Worm (Caenorhabditis elegans) whole organism, young adult: ENCODE results near the gene slo-1.

Experiments used
- B0261.1 ChIP-seq: sonication (generic microtip); optimal IDR thresholded peaks from 2 replicates; lab custom pipeline; 2016; ENCODE audit warnings: mild to moderate bottlenecking, missing genetic modification characterization, moderate library complexity, missing compliant biosample characterization
- C06A6.2 ChIP-seq: fragments of 200-800 bp; sonication (Bioruptor generic); conservative IDR thresholded peaks from 2 replicates; pipeline ENCODE4 v1.3.6; 2022; ENCODE audit warnings: missing genetic modification characterization, missing compliant biosample characterization
- D2030.7 ChIP-seq: fragments of 200-800 bp; sonication (Bioruptor generic); IDR thresholded peaks from 2 replicates; pipeline ENCODE4 v1.3.6; 2022; ENCODE audit warnings: missing genetic modification reagents, missing genetic modification characterization, missing compliant biosample characterization
- F23B12.7 ChIP-seq: sonication (generic microtip); optimal IDR thresholded peaks from 2 replicates; lab custom pipeline; 2017; ENCODE audit warnings: missing genetic modification characterization, mild to moderate bottlenecking, missing compliant biosample characterization, antibody characterized with exemption, moderate library complexity; ENCODE audit not compliant: insufficient read depth
- F33H1.4 ChIP-seq: fragments of 200-800 bp; sonication (Bioruptor generic); IDR thresholded peaks from 2 replicates; pipeline ENCODE4 v1.3.6; 2022; ENCODE audit warnings: missing genetic modification reagents, missing genetic modification characterization, missing compliant biosample characterization
- F49E8.2 ChIP-seq: sonication (generic microtip); optimal IDR thresholded peaks from 3 replicates; lab custom pipeline; 2017; ENCODE audit warnings: missing genetic modification characterization, mild to moderate bottlenecking, missing compliant biosample characterization, antibody characterized with exemption, moderate library complexity; ENCODE audit not compliant: insufficient read depth
- F55B11.4 ChIP-seq: sonication (generic microtip); optimal IDR thresholded peaks from 2 replicates; lab custom pipeline; 2016; ENCODE audit warnings: missing compliant biosample characterization, missing genetic modification characterization, borderline replicate concordance; ENCODE audit not compliant: insufficient read depth
- F57A8.1 ChIP-seq: fragments of 200-800 bp; sonication (Bioruptor generic); optimal IDR thresholded peaks from 2 replicates; lab custom pipeline; 2018; ENCODE audit warnings: mild to moderate bottlenecking, missing genetic modification characterization, moderate library complexity, missing compliant biosample characterization
- F57C9.4 ChIP-seq: sonication (generic microtip); optimal IDR thresholded peaks from 2 replicates; lab custom pipeline; 2017; ENCODE audit warnings: mild to moderate bottlenecking, missing genetic modification characterization, missing compliant biosample characterization
- Y56A3A.18 ChIP-seq: fragments of 200-800 bp; sonication (Bioruptor generic); IDR thresholded peaks from 2 replicates; pipeline ENCODE4 v1.3.6; 2022; ENCODE audit warnings: missing genetic modification reagents, missing genetic modification characterization, missing compliant biosample characterization
- Y95B8A.8 ChIP-seq: fragments of 200-800 bp; sonication (Bioruptor generic); IDR thresholded peaks from 2 replicates; pipeline ENCODE4 v1.3.6; 2022; ENCODE audit warnings: missing genetic modification reagents, missing genetic modification characterization, missing compliant biosample characterization
- akir-1 ChIP-seq: fragments of 200-800 bp; sonication (Bioruptor generic); optimal IDR thresholded peaks from 2 replicates; lab custom pipeline; 2018; ENCODE audit warnings: mild to moderate bottlenecking, missing genetic modification characterization, moderate library complexity, missing compliant biosample characterization
- aptf-3 ChIP-seq: fragments of 200-800 bp; sonication (Bioruptor generic); IDR thresholded peaks from 2 replicates; pipeline ENCODE4 v1.3.6; 2022; ENCODE audit warnings: missing genetic modification characterization, missing compliant biosample characterization
- attf-3 ChIP-seq: fragments of 200-800 bp; sonication (Bioruptor generic); conservative IDR thresholded peaks from 2 replicates; pipeline ENCODE4 v1.3.6; 2022; ENCODE audit warnings: missing genetic modification reagents, missing genetic modification characterization, missing compliant biosample characterization
- bed-1 ChIP-seq: fragments of 200-800 bp; sonication (Bioruptor generic); IDR thresholded peaks from 2 replicates; pipeline ENCODE4 v1.3.6; 2022; ENCODE audit warnings: missing genetic modification reagents, missing genetic modification characterization, missing compliant biosample characterization
- cebp-1 ChIP-seq, 2 experiments: fragments of 200-800 bp in 1 of 2; sonication (Bioruptor generic) in 1 of 2; sonication (generic microtip) in 1 of 2; IDR thresholded peaks in 1 of 2; optimal IDR thresholded peaks in 1 of 2; 2 replicates each; pipeline versions ENCODE4 v1.3.6 to Lab custom; 2017 to 2022; ENCODE audit warnings: missing compliant biosample characterization in 2 of 2, missing genetic modification characterization in 2 of 2, mild to moderate bottlenecking in 1 of 2, missing genetic modification reagents in 1 of 2, moderate library complexity in 1 of 2
- cebp-2 ChIP-seq: fragments of 200-800 bp; sonication (Bioruptor generic); IDR thresholded peaks from 2 replicates; pipeline ENCODE4 v1.3.6; 2022; ENCODE audit warnings: missing genetic modification characterization, missing compliant biosample characterization
- ceh-27 ChIP-seq: fragments of 200-800 bp; sonication (Bioruptor generic); optimal IDR thresholded peaks from 2 replicates; lab custom pipeline; 2018; ENCODE audit warnings: mild to moderate bottlenecking, missing genetic modification characterization, moderate library complexity, missing compliant biosample characterization
- ceh-79 ChIP-seq: sonication (generic microtip); optimal IDR thresholded peaks from 2 replicates; lab custom pipeline; 2017; ENCODE audit warnings: mild to moderate bottlenecking, missing genetic modification characterization, missing compliant biosample characterization
- dpff-1 ChIP-seq: sonication (generic microtip); optimal IDR thresholded peaks from 2 replicates; lab custom pipeline; 2017; ENCODE audit warnings: mild to moderate bottlenecking, missing genetic modification characterization, missing compliant biosample characterization
- ets-4 ChIP-seq: fragments of 200-800 bp; sonication (Bioruptor generic); optimal IDR thresholded peaks from 2 replicates; lab custom pipeline; 2018; ENCODE audit warnings: mild to moderate bottlenecking, missing genetic modification characterization, missing compliant biosample characterization
- fkh-3 ChIP-seq: sonication (generic microtip); optimal IDR thresholded peaks from 2 replicates; lab custom pipeline; 2016; ENCODE audit warnings: mild to moderate bottlenecking, missing genetic modification characterization, missing compliant biosample characterization
- hlh-26 ChIP-seq: fragments of 200-800 bp; sonication (Bioruptor generic); conservative IDR thresholded peaks from 2 replicates; pipeline ENCODE4 v1.3.6; 2022; ENCODE audit warnings: missing genetic modification reagents, missing genetic modification characterization, missing compliant biosample characterization
- hmg-1.2 ChIP-seq: fragments of 200-800 bp; sonication (Bioruptor generic); IDR thresholded peaks from 2 replicates; pipeline ENCODE4 v1.3.6; 2022; ENCODE audit warnings: missing genetic modification reagents, missing genetic modification characterization, missing compliant biosample characterization
- hmg-20 ChIP-seq: fragments of 200-800 bp; sonication (Bioruptor generic); IDR thresholded peaks from 2 replicates; pipeline ENCODE4 v1.3.6; 2022; ENCODE audit warnings: missing genetic modification reagents, missing genetic modification characterization, missing compliant biosample characterization
- hrde-1 ChIP-seq: sonication (generic microtip); optimal IDR thresholded peaks from 2 replicates; lab custom pipeline; 2016; ENCODE audit warnings: missing genetic modification characterization, mild to moderate bottlenecking, missing compliant biosample characterization, moderate library complexity, missing genotype, missing genetic modification reagents, borderline replicate concordance
- lag-1 ChIP-seq: fragments of 200-800 bp; sonication (Bioruptor generic); IDR thresholded peaks from 2 replicates; pipeline ENCODE4 v1.3.6; 2022; ENCODE audit warnings: missing genetic modification reagents, missing genetic modification characterization, missing compliant biosample characterization
- lin-40 ChIP-seq: sonication (generic microtip); optimal IDR thresholded peaks from 2 replicates; lab custom pipeline; 2016; ENCODE audit warnings: missing genetic modification characterization, mild to moderate bottlenecking, missing compliant biosample characterization, missing genotype, missing genetic modification reagents
- lir-1 ChIP-seq: fragments of 200-800 bp; sonication (Bioruptor generic); conservative IDR thresholded peaks from 2 replicates; pipeline ENCODE4 v1.3.6; 2022; ENCODE audit warnings: missing genetic modification reagents, missing genetic modification characterization, missing compliant biosample characterization
- lsl-1 ChIP-seq: fragments of 200-800 bp; sonication (Bioruptor generic); optimal IDR thresholded peaks from 2 replicates; lab custom pipeline; 2018; ENCODE audit warnings: mild to moderate bottlenecking, missing genetic modification characterization, moderate library complexity, missing compliant biosample characterization
- mcd-1 ChIP-seq: fragments of 200-800 bp; sonication (Bioruptor generic); IDR thresholded peaks from 2 replicates; pipeline ENCODE4 v1.3.6; 2022; ENCODE audit warnings: missing genetic modification reagents, missing genetic modification characterization, missing compliant biosample characterization
- nfya-2 ChIP-seq: fragments of 200-800 bp; sonication (Bioruptor generic); IDR thresholded peaks from 2 replicates; pipeline ENCODE4 v1.3.6; 2022; ENCODE audit warnings: missing genetic modification reagents, missing genetic modification characterization, missing compliant biosample characterization
- nfyb-1 ChIP-seq: fragments of 200-800 bp; sonication (Bioruptor generic); IDR thresholded peaks from 2 replicates; pipeline ENCODE4 v1.3.6; 2022; ENCODE audit warnings: missing genetic modification reagents, missing genetic modification characterization, missing compliant biosample characterization
- nhr-27 ChIP-seq: fragments of 200-800 bp; sonication (Bioruptor generic); optimal IDR thresholded peaks from 2 replicates; lab custom pipeline; 2018; ENCODE audit warnings: mild to moderate bottlenecking, missing genetic modification characterization, moderate library complexity, missing compliant biosample characterization
- nhr-80 ChIP-seq: sonication (generic microtip); optimal IDR thresholded peaks from 2 replicates; lab custom pipeline; 2016; ENCODE audit warnings: missing genetic modification characterization, missing compliant biosample characterization
- pbrm-1 ChIP-seq: fragments of 200-800 bp; sonication (Bioruptor generic); IDR thresholded peaks from 2 replicates; pipeline ENCODE4 v1.3.6; 2022; ENCODE audit warnings: missing genetic modification reagents, missing genetic modification characterization, missing compliant biosample characterization
- pha-4 ChIP-seq: fragments of 150-350 bp; sonication (generic microtip); optimal IDR thresholded peaks from 2 replicates; lab custom pipeline; 2014; ENCODE audit warnings: missing biosample characterization, missing genetic modification reagents, missing genetic modification characterization
- sdz-38 ChIP-seq: sonication (generic microtip); optimal IDR thresholded peaks from 2 replicates; lab custom pipeline; 2016; ENCODE audit warnings: missing genotype, missing genetic modification characterization, missing compliant biosample characterization
- sea-2 ChIP-seq: fragments of 200-800 bp; sonication (Bioruptor generic); IDR thresholded peaks from 2 replicates; pipeline ENCODE4 v1.3.6; 2022; ENCODE audit warnings: missing genetic modification characterization, missing compliant biosample characterization
- snpc-3.4 ChIP-seq: sonication (generic microtip); optimal IDR thresholded peaks from 2 replicates; lab custom pipeline; 2017; ENCODE audit warnings: missing genetic modification characterization, mild to moderate bottlenecking, missing compliant biosample characterization, antibody characterized with exemption, moderate library complexity, missing genotype, missing genetic modification reagents
- tlf-1 ChIP-seq: fragments of 200-800 bp; sonication (Bioruptor generic); optimal IDR thresholded peaks from 2 replicates; lab custom pipeline; 2018; ENCODE audit warnings: mild to moderate bottlenecking, missing genetic modification characterization, missing compliant biosample characterization
- unc-62 ChIP-seq: fragments of 150-350 bp; optimal IDR thresholded peaks from 2 replicates; lab custom pipeline; 2014; ENCODE audit warnings: missing biosample characterization, missing genetic modification reagents, missing genetic modification characterization
- ztf-28 ChIP-seq: fragments of 200-800 bp; sonication (Bioruptor generic); IDR thresholded peaks from 2 replicates; pipeline ENCODE4 v1.3.6; 2022; ENCODE audit warnings: missing genetic modification reagents, missing genetic modification characterization, missing compliant biosample characterization
- ztf-3 ChIP-seq: fragments of 200-800 bp; sonication (Bioruptor generic); optimal IDR thresholded peaks from 2 replicates; lab custom pipeline; 2018; ENCODE audit warnings: mild to moderate bottlenecking, missing genetic modification characterization, missing compliant biosample characterization

slo-1 gene

DNA sequence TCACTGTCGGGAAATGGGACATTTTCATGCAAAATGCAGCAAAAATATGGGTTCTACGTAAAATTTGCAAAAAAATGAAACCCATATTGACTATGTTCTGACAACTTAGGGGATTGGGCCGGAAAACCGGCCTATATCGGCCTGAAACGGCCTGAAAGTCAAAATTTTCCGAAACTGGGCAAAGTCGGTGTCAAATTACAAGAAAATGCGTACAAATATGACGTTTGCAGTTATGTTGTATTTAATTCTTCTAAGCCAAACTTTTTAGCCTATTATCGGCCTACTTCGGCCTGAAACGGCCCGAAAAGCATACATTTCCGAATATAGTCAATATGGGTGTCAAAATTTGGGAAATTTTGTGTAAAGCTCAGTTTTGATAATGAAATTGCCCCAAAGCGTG lies 19.8 kb downstream of the slo-1 start:
- TF ChIP-seq ztf-3 (GFP tag; lab: Kevin White, UChicago): no peak
- no peak for TF ChIP-seq hrde-1
- TF ChIP-seq attf-3 (GFP tag; lab: Robert Waterston, UW): no peak
- no peak for TF ChIP-seq cebp-1 (GFP tag; IDR thresholded peaks at IDR 0.05; lab: Robert Waterston, UW)
- no peak for TF ChIP-seq cebp-1 (tag; optimal IDR thresholded peaks at IDR 0.05; lab: Kevin White, UChicago)

ce11 chrV:18516496-18516895 lies 24.4 kb downstream of the slo-1 start, which contains the start of gene hmit-1.1:
Gene hmit-1.1, plus strand, starts transcription at chrV:18516789.
- TF ChIP-seq nhr-80 (tag; lab: Kevin White, UChicago) (peak; percentile 68), ceh-27 (GFP tag; lab: Kevin White, UChicago) (no peak), nfyb-1 (GFP tag; lab: Robert Waterston, UW) (peak; percentile 52; the same call in 1 of the 2 replicates)

- no peak for TF ChIP-seq hmg-1.2 (GFP tag; lab: Robert Waterston, UW)
- no peak for TF ChIP-seq cebp-2 (GFP tag; lab: Robert Waterston, UW)
- TF ChIP-seq lir-1 (GFP tag; lab: Robert Waterston, UW): no peak
- TF ChIP-seq F55B11.4: no peak
- TF ChIP-seq D2030.7: no peak
- no peak for TF ChIP-seq dpff-1
- no peak for TF ChIP-seq nfya-2 (GFP tag; lab: Robert Waterston, UW)
- TF ChIP-seq unc-62 (GFP tag; lab: Kevin White, UChicago): no peak
- TF ChIP-seq nhr-27: no peak
- TF ChIP-seq pbrm-1: no peak
- no peak for TF ChIP-seq tlf-1 (GFP tag; lab: Kevin White, UChicago)
- TF ChIP-seq lsl-1 (GFP tag; lab: Kevin White, UChicago): no peak
- TF ChIP-seq Y56A3A.18 (GFP tag; lab: Robert Waterston, UW): no peak
- no peak for TF ChIP-seq sdz-38
- no peak for TF ChIP-seq hlh-26
- no peak for TF ChIP-seq F23B12.7 (tag; lab: Kevin White, UChicago)
- no peak for TF ChIP-seq cebp-1 (GFP tag; IDR thresholded peaks at IDR 0.05; lab: Robert Waterston, UW)
- TF ChIP-seq cebp-1 (tag; optimal IDR thresholded peaks at IDR 0.05; lab: Kevin White, UChicago): no peak
- TF ChIP-seq akir-1: no peak
Measured at ce11 chrV:18524460-18524859, 32.4 kb downstream of the slo-1 start, which contains the start of gene hmit-1.2. Gene hmit-1.2, plus strand, starts transcription at chrV:18524760.

ce11 chrV:18533606-18534005 lies 41.5 kb downstream of the slo-1 start, which contains the start of gene ints-5:
Gene ints-5, plus strand, starts transcription at chrV:18533953.
- TF ChIP-seq mcd-1 (peak; percentile 94), nfyb-1 (GFP tag; lab: Robert Waterston, UW) (no peak), ets-4 (GFP tag; lab: Kevin White, UChicago) (no peak), sea-2 (GFP tag; lab: Robert Waterston, UW) (no peak), F57C9.4 (tag; lab: Kevin White, UChicago) (no peak), F33H1.4 (GFP tag; lab: Robert Waterston, UW) (0 out of 2 replicates have a peak, but pooled peaks have one; percentile 8), akir-1 (no peak), F49E8.2 (tag; lab: Kevin White, UChicago) (no peak), lag-1 (GFP tag; lab: Robert Waterston, UW) (no peak), lir-1 (GFP tag; lab: Robert Waterston, UW) (no peak), Y95B8A.8 (GFP tag; lab: Robert Waterston, UW) (no peak), fkh-3 (tag; lab: Kevin White, UChicago) (no peak), hmg-20 (GFP tag; lab: Robert Waterston, UW) (no peak), aptf-3 (no peak), C06A6.2 (GFP tag; lab: Robert Waterston, UW) (no peak), ceh-79 (no peak), pha-4 (no peak), F57A8.1 (no peak), B0261.1 (tag; lab: Kevin White, UChicago) (no peak), ztf-28 (GFP tag; lab: Robert Waterston, UW) (no peak), Y56A3A.18 (GFP tag; lab: Robert Waterston, UW) (no peak), snpc-3.4 (tag; lab: Kevin White, UChicago) (peak; percentile 36), bed-1 (GFP tag; lab: Robert Waterston, UW) (no peak), hmg-1.2 (GFP tag; lab: Robert Waterston, UW) (peak; percentile 99), lin-40 (no peak)
